Worm (Caenorhabditis elegans) whole organism, mixed stage, embryonic: Measurements from ENCODE around the gene dhrs-4.
A peak's percentile ranks its signal among the peaks of the same experiment; 100 is the strongest.

ENCODE experiments used
- bed-3 ChIP-seq: fragments of 200-800 bp; sonication (Bioruptor generic); optimal IDR thresholded peaks from 3 replicates; lab custom pipeline; 2018; ENCODE audit warnings: mild to moderate bottlenecking, missing genetic modification characterization, moderate library complexity, missing compliant biosample characterization
- blmp-1 ChIP-seq: fragments of 150-350 bp; optimal IDR thresholded peaks from 2 replicates; lab custom pipeline; 2014; ENCODE audit warnings: missing biosample characterization, missing genetic modification characterization
- ceh-39 ChIP-seq: fragments of 150-350 bp; optimal IDR thresholded peaks from 2 replicates; lab custom pipeline; 2014; ENCODE audit warnings: missing biosample characterization, missing genetic modification characterization
- ceh-83 ChIP-seq: fragments of 200-800 bp; sonication (Bioruptor generic); optimal IDR thresholded peaks from 2 replicates; lab custom pipeline; 2018; ENCODE audit warnings: mild to moderate bottlenecking, missing genetic modification characterization, missing compliant biosample characterization
- ces-1 ChIP-seq: fragments of 150-350 bp; optimal IDR thresholded peaks from 2 replicates; lab custom pipeline; 2014; ENCODE audit warnings: missing biosample characterization, missing genetic modification reagents, missing genetic modification characterization
- drap-1 ChIP-seq: fragments of 200-800 bp; sonication (Bioruptor generic); optimal IDR thresholded peaks from 3 replicates; lab custom pipeline; 2018; ENCODE audit warnings: mild to moderate bottlenecking, missing genetic modification characterization, missing compliant biosample characterization
- elt-1 ChIP-seq: sonication (generic microtip); optimal IDR thresholded peaks from 2 replicates; lab custom pipeline; 2017; ENCODE audit warnings: missing genetic modification characterization, mild to moderate bottlenecking, missing compliant biosample characterization, antibody characterized with exemption, moderate library complexity, borderline replicate concordance; ENCODE audit not compliant: insufficient read depth
- elt-3 ChIP-seq: fragments of 150-350 bp; optimal IDR thresholded peaks from 2 replicates; lab custom pipeline; 2014; ENCODE audit warnings: missing biosample characterization, missing genetic modification characterization
- flh-1 ChIP-seq: fragments of 200-800 bp; sonication (Bioruptor generic); optimal IDR thresholded peaks from 2 replicates; lab custom pipeline; 2018; ENCODE audit warnings: mild to moderate bottlenecking, missing genetic modification characterization, moderate library complexity, missing compliant biosample characterization
- ham-2 ChIP-seq: fragments of 200-800 bp; sonication (Bioruptor generic); optimal IDR thresholded peaks from 2 replicates; lab custom pipeline; 2018; ENCODE audit warnings: mild to moderate bottlenecking, missing genetic modification characterization, missing compliant biosample characterization
- hlh-1 ChIP-seq: fragments of 150-350 bp; optimal IDR thresholded peaks from 2 replicates; lab custom pipeline; 2014; ENCODE audit warnings: missing biosample characterization, missing genetic modification reagents, missing genetic modification characterization
- lin-13 ChIP-seq: fragments of 150-350 bp; optimal IDR thresholded peaks from 2 replicates; lab custom pipeline; 2014; ENCODE audit warnings: missing biosample characterization, missing genetic modification characterization
- lin-32 ChIP-seq: fragments of 200-800 bp; sonication (Bioruptor generic); optimal IDR thresholded peaks from 2 replicates; lab custom pipeline; 2018; ENCODE audit warnings: mild to moderate bottlenecking, missing genetic modification characterization, missing compliant biosample characterization
- lsy-2 ChIP-seq: fragments of 150-350 bp; optimal IDR thresholded peaks from 2 replicates; lab custom pipeline; 2014; ENCODE audit warnings: missing biosample characterization, missing genetic modification characterization
- mab-5 ChIP-seq: fragments of 150-350 bp; optimal IDR thresholded peaks from 2 replicates; lab custom pipeline; 2014; ENCODE audit warnings: missing biosample characterization, missing genetic modification characterization
- mep-1 ChIP-seq: fragments of 150-350 bp; optimal IDR thresholded peaks from 2 replicates; lab custom pipeline; 2017; ENCODE audit warnings: missing biosample characterization, missing genetic modification reagents, missing genetic modification characterization, inconsistent platforms
- nhr-2 ChIP-seq: fragments of 150-350 bp; optimal IDR thresholded peaks from 2 replicates; lab custom pipeline; 2014; ENCODE audit warnings: missing biosample characterization, missing genetic modification characterization
- nhr-237 ChIP-seq: fragments of 150-350 bp; optimal IDR thresholded peaks from 2 replicates; lab custom pipeline; 2014; ENCODE audit warnings: missing biosample characterization, missing genetic modification characterization
- nhr-28 ChIP-seq: fragments of 150-350 bp; optimal IDR thresholded peaks from 2 replicates; lab custom pipeline; 2014; ENCODE audit warnings: missing biosample characterization, missing genetic modification characterization
- nhr-76 ChIP-seq: sonication (generic microtip); optimal IDR thresholded peaks from 2 replicates; lab custom pipeline; 2017; ENCODE audit warnings: missing biosample characterization, missing genetic modification characterization
- pha-4 ChIP-seq: fragments of 150-350 bp; optimal IDR thresholded peaks from 2 replicates; lab custom pipeline; 2018; ENCODE audit warnings: missing biosample characterization, missing genetic modification reagents, missing genetic modification characterization
- sem-2 ChIP-seq: fragments of 200-800 bp; sonication (Bioruptor generic); optimal IDR thresholded peaks from 2 replicates; lab custom pipeline; 2018; ENCODE audit warnings: mild to moderate bottlenecking, missing genetic modification characterization, missing compliant biosample characterization
- snpc-4 ChIP-seq: fragments of 150-350 bp; optimal IDR thresholded peaks from 2 replicates; lab custom pipeline; 2014; ENCODE audit warnings: missing biosample characterization, missing genetic modification characterization
- sptf-1 ChIP-seq: sonication (generic microtip); optimal IDR thresholded peaks from 2 replicates; lab custom pipeline; 2017; ENCODE audit warnings: mild to moderate bottlenecking, missing genetic modification characterization, moderate library complexity, missing compliant biosample characterization
- tbx-8 ChIP-seq: fragments of 200-800 bp; sonication (Bioruptor generic); optimal IDR thresholded peaks from 2 replicates; lab custom pipeline; 2018; ENCODE audit warnings: mild to moderate bottlenecking, missing genetic modification characterization, moderate library complexity, missing compliant biosample characterization
- unc-39 ChIP-seq: fragments of 150-350 bp; optimal IDR thresholded peaks from 2 replicates; lab custom pipeline; 2014; ENCODE audit warnings: missing biosample characterization, missing genetic modification characterization
- zip-8 ChIP-seq: fragments of 150-350 bp; optimal IDR thresholded peaks from 2 replicates; lab custom pipeline; 2014; ENCODE audit warnings: missing biosample characterization, missing genetic modification characterization
- ztf-11 ChIP-seq: fragments of 150-350 bp; optimal IDR thresholded peaks from 2 replicates; lab custom pipeline; 2014; ENCODE audit warnings: missing biosample characterization, missing genetic modification characterization

Gene dhrs-4

DNA sequence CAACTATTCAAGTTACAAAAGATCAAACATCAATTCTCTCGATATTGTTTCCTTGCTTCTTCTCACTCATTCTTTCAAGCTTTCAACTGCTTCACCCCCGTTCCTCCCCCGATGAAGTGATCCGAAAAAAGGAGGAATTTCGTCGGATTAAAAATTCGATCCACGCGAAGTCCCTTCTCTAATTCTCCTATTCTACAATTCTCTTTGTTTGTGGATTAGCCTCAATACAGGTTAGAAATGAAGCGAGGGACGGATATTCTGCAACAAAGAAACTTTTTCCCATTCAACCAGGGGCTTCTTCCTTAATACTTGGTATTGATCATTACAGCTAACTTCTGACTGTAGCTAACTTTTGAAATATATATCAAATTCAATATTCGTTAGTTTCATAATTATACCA, 22.4 kb downstream of the dhrs-4 start, which contains the start of gene grl-2:
Gene grl-2 (plus strand): TSS at position 301 of the 400 bp plus-strand sequence.
- no peak for TF ChIP-seq nhr-28 (tag; lab: Kevin White, UChicago)
- no peak for TF ChIP-seq drap-1 (GFP tag; lab: Kevin White, UChicago)
- no peak for TF ChIP-seq ceh-39 (tag; lab: Kevin White, UChicago)
- no peak for TF ChIP-seq ztf-11 (tag; lab: Kevin White, UChicago)
- TF ChIP-seq sem-2 = no peak
- no peak for TF ChIP-seq ceh-83 (GFP tag; lab: Kevin White, UChicago)
- TF ChIP-seq sptf-1 (tag; lab: Kevin White, UChicago) = no peak
- TF ChIP-seq, all 35 proteins: peak for 0

DNA sequence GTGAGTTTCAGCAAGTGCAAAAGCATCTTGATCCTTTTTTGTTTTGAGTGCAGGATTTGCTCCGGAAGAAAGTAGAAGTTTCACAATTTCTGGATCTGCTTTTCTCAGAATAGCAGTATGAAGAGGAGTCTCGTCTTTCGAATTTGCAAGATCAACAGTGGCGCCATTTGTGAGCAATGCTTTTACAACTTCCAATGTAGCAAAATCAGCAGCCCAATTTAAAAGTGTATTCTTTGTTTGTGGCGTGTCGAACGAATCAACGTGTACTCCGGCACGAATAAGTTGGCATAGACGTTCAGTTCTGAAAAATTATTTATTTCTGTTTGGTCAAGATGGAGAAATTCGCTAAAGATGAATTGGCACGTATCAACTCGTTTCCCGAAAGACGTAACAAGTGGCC, 27.2 kb downstream of the dhrs-4 start, which contains the start of gene T16G1.13:
Gene T16G1.13 (plus strand): TSS at position 301 of the 400 bp plus-strand sequence.
- no peak for TF ChIP-seq ceh-39 (tag; lab: Kevin White, UChicago)

DNA sequence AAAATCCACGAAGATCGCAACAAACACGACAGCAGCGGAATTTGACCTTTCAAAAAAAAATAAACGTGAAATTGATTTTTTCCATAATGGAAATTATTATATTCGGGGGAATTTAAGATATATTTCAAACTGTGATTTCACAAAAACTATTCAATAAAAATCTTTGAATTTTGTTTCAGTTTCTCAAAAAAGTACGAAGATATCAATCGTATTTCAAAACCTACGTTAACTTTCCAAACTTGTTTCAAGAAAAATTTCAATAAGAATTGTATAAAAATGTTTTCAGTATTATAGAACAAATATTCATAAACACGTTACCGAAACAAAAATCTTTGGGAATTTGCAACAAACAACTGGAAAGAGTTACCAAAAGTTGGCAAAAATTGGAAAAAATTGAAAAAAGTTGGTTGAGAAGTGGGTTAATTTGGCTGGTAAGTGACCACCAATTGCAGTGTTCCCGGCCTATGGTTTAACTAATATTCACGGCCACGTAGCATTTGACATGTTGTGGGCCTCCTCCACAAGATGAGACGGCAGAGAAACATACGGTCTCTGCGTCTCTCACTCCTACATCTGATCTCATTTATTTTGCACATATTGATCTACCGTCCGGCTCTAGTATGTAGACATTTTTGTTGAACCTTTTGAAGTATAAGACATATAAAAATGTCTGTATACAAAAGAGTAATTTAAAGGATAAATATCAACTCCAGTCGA, 28.6 kb downstream of the dhrs-4 start, which contains the start of the genes T16G1.9 and T16G1.18:
Gene T16G1.9 (minus strand): TSS at position 51 of the 717 bp plus-strand sequence.
Gene T16G1.18 (plus strand): TSS at position 493 of the 717 bp plus-strand sequence.
- TF ChIP-seq lin-32 (GFP tag; lab: Kevin White, UChicago) (no peak), drap-1 (GFP tag; lab: Kevin White, UChicago) (no peak), nhr-2 (tag; lab: Kevin White, UChicago) (no peak), hlh-1 (tag; lab: Kevin White, UChicago) (peak; percentile 50), mep-1 (tag; lab: Kevin White, UChicago) (peak; percentile 17), unc-39 (tag; lab: Kevin White, UChicago) (no peak), nhr-237 (tag; lab: Kevin White, UChicago) (peak; percentile 12), nhr-76 (tag; lab: Kevin White, UChicago) (no peak), sptf-1 (tag; lab: Kevin White, UChicago) (no peak), sem-2 (no peak), blmp-1 (tag; lab: Kevin White, UChicago) (no peak), bed-3 (no peak), flh-1 (GFP tag; lab: Kevin White, UChicago) (no peak), ceh-83 (GFP tag; lab: Kevin White, UChicago) (no peak), lin-13 (tag; lab: Kevin White, UChicago) (peak; percentile 14), ces-1 (GFP tag; lab: Kevin White, UChicago) (peak; percentile 90), pha-4 (tag; lab: Kevin White, UChicago) (peak; percentile 11)

DNA sequence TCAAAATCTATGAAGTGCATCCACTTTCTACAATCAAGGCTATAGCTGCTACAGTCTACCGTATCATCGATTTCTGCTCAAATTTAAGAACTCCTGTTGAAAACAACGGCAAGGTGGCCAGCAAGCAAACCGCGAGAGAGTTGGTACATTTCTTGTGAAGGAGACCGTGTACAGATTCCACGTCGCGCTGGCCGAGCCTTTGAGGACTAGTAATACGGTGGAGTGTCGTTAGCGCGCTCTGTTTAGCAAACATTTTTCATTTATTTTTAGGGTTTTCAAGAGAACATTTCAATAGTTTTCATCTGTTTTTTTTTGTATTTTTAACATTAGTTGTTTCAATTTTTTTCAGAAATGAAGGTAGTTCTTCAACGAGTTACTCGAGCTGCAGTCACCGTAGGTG, 29.9 kb downstream of the dhrs-4 start, which contains the start of gene pqn-68:
Gene pqn-68 (plus strand): TSS at position 350 of the 400 bp plus-strand sequence.
- TF ChIP-seq sem-2 (no peak), pha-4 (tag; lab: Kevin White, UChicago) (peak; percentile 8)

DNA sequence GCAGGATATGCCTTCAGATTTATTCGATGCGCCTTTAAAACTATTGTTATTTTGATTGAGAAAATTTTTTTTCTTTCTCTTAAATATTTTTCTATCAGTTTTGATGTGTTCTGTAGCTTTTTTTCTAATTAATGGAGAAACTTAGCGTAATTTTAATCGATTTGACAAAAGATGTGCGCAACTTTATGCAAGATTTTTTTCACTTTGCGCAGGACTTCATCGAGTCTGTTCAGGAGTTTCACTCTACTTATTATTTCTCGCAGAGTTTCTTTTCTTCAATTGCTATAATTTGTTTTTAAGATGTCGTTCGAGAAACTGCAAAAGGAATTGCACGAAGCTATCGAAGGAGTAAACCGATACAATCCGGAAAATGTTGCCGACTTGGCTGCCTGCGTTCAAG, 31.3 kb downstream of the dhrs-4 start, which contains the start of gene eif-3.K:
Gene eif-3.K (plus strand): TSS at position 301 of the 400 bp plus-strand sequence.
- TF ChIP-seq unc-39 (tag; lab: Kevin White, UChicago) = no peak
- TF ChIP-seq snpc-4 (tag; lab: Kevin White, UChicago) = no peak
- no peak for TF ChIP-seq zip-8 (tag; lab: Kevin White, UChicago)
- no peak for TF ChIP-seq elt-3 (tag; lab: Kevin White, UChicago)
- no peak for TF ChIP-seq nhr-76 (tag; lab: Kevin White, UChicago)
- no peak for TF ChIP-seq pha-4 (tag; lab: Kevin White, UChicago)
- TF ChIP-seq hlh-1 (tag; lab: Kevin White, UChicago) = no peak
- no peak for TF ChIP-seq lin-32 (GFP tag; lab: Kevin White, UChicago)
- no peak for TF ChIP-seq ceh-39 (tag; lab: Kevin White, UChicago)
- TF ChIP-seq flh-1 (GFP tag; lab: Kevin White, UChicago) = no peak
- TF ChIP-seq sem-2 = no peak
- TF ChIP-seq blmp-1 (tag; lab: Kevin White, UChicago) = no peak
- TF ChIP-seq ztf-11 (tag; lab: Kevin White, UChicago) = no peak
- TF ChIP-seq lin-13 (tag; lab: Kevin White, UChicago) = no peak

DNA sequence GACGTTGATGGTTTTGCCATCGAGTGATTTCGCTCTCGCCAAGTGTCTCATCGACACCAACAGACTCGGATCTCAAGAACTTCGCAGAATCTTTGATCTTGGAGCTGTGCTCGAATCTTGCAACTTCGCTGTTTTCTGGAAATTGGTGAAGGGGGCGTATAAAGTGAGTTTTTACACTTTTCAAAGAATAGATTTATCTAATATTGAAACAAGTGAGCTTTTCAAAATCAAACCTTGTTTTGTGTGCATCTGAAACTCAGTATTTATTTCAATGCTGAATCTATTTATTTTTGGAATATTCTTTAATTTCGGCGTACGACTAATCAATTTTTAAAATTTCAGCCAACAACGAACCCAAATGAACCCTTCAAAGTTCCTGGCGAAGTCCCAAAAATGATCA, 31.9 kb downstream of the dhrs-4 start:
- TF ChIP-seq drap-1 (GFP tag; lab: Kevin White, UChicago) (no peak), tbx-8 (GFP tag; lab: Kevin White, UChicago) (no peak), lin-32 (GFP tag; lab: Kevin White, UChicago) (no peak), ham-2 (GFP tag; lab: Kevin White, UChicago) (no peak), lin-13 (tag; lab: Kevin White, UChicago) (no peak), ceh-83 (GFP tag; lab: Kevin White, UChicago) (no peak), ztf-11 (tag; lab: Kevin White, UChicago) (no peak), lsy-2 (tag; lab: Kevin White, UChicago) (no peak), zip-8 (tag; lab: Kevin White, UChicago) (no peak), elt-1 (tag; lab: Kevin White, UChicago) (no peak), flh-1 (GFP tag; lab: Kevin White, UChicago) (no peak), sptf-1 (tag; lab: Kevin White, UChicago) (no peak), elt-3 (tag; lab: Kevin White, UChicago) (no peak), sem-2 (no peak), mab-5 (no peak), nhr-237 (tag; lab: Kevin White, UChicago) (no peak), pha-4 (tag; lab: Kevin White, UChicago) (no peak), blmp-1 (tag; lab: Kevin White, UChicago) (no peak)
